Worm (Caenorhabditis elegans): ENCODE results near the gene srv-10.

The srv-10 gene

ce11 chrV:13387472-13387871 is 36.2 kb upstream of the srv-10 start:
- TF ChIP-seq madf-8 (GFP tag; conservative IDR thresholded peaks at IDR 0.05) (no peak), lag-1 (GFP tag; IDR thresholded peaks at IDR 0.05) (no peak), F49E8.2 (tag; optimal IDR thresholded peaks at IDR 0.05; ENCODE audit: insufficient read depth) (no peak), rec-8 (tag; optimal IDR thresholded peaks at IDR 0.05) (no peak), B0261.1 (tag; optimal IDR thresholded peaks at IDR 0.05) (no peak), K12H6.12 (tag; optimal IDR thresholded peaks at IDR 0.05) (no peak)

DNA sequence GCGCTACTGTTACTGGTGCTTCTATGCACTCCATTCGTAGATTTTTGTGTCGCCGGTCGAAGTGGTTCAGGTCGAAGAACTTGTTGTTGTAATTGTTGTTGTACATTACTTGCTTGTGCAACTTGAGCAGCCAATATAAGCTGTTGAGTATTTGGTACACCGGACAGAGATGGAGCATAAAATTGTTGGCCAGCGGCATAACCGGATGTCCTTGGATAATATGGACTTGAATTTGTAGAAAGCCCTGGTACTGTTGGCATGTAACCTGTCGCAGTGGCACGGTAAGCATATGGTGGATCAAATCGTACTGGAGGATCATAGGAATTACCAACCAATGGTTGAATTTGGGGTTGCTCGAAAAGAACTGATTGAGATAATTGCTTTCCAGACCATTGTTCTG is 34.7 kb upstream of the srv-10 start:
- TF ChIP-seq ztf-6 (GFP tag; IDR thresholded peaks at IDR 0.05), result no peak
- no peak for TF ChIP-seq pha-4 (tag; optimal IDR thresholded peaks at IDR 0.05)

- TF ChIP-seq bed-2 (GFP tag; IDR thresholded peaks at IDR 0.05) (no peak), let-607 (tag; optimal IDR thresholded peaks at IDR 0.05) (no peak), hsf-1 (GFP tag; IDR thresholded peaks at IDR 0.05) (no peak), nfya-1 (tag; optimal IDR thresholded peaks at IDR 0.05; ENCODE audit: borderline replicate concordance, insufficient read depth) (no peak), mes-4 (tag; optimal IDR thresholded peaks at IDR 0.05) (no peak), sptf-2 (GFP tag; optimal IDR thresholded peaks at IDR 0.05) (no peak), nfyb-1 (GFP tag; IDR thresholded peaks at IDR 0.05) (no peak), Y53G8AR.9 (GFP tag; conservative IDR thresholded peaks at IDR 0.05) (no peak), ceh-91 (GFP tag; IDR thresholded peaks at IDR 0.05) (no peak)
These were observed 34.3 kb upstream of the srv-10 start for ce11 chrV:13389454-13389853.

ce11 chrV:13390936-13391335 is 32.8 kb upstream of the srv-10 start:
- TF ChIP-seq snpc-1.1 (tag; optimal IDR thresholded peaks at IDR 0.05; ENCODE audit: insufficient read depth) (no peak), nhr-27 (tag; optimal IDR thresholded peaks at IDR 0.05) (no peak), ekl-4 (GFP tag; IDR thresholded peaks at IDR 0.05) (no peak), nfyb-1 (GFP tag; IDR thresholded peaks at IDR 0.05) (no peak), repo-1 (tag; optimal IDR thresholded peaks at IDR 0.05) (no peak)

DNA sequence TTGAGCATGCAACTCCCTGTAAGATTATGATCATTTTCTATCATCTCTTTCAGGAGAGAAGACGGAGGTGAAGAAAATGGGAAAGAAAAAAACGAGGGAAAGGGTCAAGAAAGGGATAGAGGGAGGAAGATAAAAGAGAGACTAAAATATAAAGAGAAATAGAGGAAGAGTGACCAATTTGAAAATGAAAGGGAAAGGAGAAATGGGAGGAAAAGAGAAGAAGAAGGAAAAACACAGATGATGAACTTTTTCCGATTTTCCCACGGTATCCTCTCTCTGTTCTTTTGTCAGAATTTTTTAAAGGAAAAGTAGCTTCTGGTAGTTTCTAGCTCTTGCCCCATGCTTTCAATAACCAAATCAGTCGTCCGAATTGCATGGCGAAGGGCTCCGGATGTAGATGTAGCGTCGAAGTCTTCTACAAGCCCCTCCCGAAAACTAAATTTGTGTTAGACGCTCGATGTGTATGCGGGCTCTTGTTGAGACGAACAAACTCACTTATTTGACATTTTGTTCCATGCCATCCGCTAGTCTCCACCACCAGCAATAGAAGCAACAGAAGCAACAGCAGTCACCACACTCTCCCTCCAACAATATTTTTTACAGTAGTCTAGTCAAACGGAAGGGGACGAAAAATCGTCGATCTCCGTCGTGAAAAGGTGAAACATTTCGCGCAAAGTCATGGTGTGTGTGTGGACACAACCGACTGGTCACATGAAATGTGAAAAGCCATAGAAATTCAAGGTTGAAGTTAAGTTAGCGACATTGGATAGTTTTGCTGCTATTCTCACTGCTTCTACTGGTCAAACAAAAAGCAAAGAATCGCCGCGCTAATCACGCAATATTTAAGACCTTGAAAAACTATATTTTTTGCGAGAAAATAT is 32.1 kb upstream of the srv-10 start, which contains the start of gene somi-1:
TSS of gene somi-1 (minus strand) at position 18 of the 881 bp plus-strand sequence.
- TF ChIP-seq ztf-25 (GFP tag; IDR thresholded peaks at IDR 0.05) (0 out of 2 replicates have a peak, but pooled peaks have one; percentile 43), D2030.7 (GFP tag; IDR thresholded peaks at IDR 0.05) (no peak), somi-1 (GFP tag; optimal IDR thresholded peaks at IDR 0.05) (peak; percentile 64), lin-35 (GFP tag; optimal IDR thresholded peaks at IDR 0.05) (no peak)

ce11 chrV:13393333-13393803 is 30.3 kb upstream of the srv-10 start:
- TF ChIP-seq snpc-3.4 (tag; optimal IDR thresholded peaks at IDR 0.05) (no peak), rcor-1 (GFP tag; IDR thresholded peaks at IDR 0.05) (no peak), mel-28 (tag; optimal IDR thresholded peaks at IDR 0.05; ENCODE audit: borderline replicate concordance) (no peak), ceh-40 (GFP tag; IDR thresholded peaks at IDR 0.05) (no peak), let-607 (tag; optimal IDR thresholded peaks at IDR 0.05) (no peak), sptf-2 (GFP tag; optimal IDR thresholded peaks at IDR 0.05) (no peak), zfh-2 (GFP tag; conservative IDR thresholded peaks at IDR 0.05) (peak; percentile 91), F55B11.4 (tag; optimal IDR thresholded peaks at IDR 0.05; ENCODE audit: borderline replicate concordance, insufficient read depth) (no peak), nhr-90 (tag; optimal IDR thresholded peaks at IDR 0.05) (no peak), hrde-1 (tag; optimal IDR thresholded peaks at IDR 0.05; ENCODE audit: borderline replicate concordance) (no peak), pha-4 (tag; optimal IDR thresholded peaks at IDR 0.05) (no peak), him-1 (tag; optimal IDR thresholded peaks at IDR 0.05) (no peak), attf-3 (GFP tag; conservative IDR thresholded peaks at IDR 0.05) (no peak), ekl-4 (GFP tag; IDR thresholded peaks at IDR 0.05) (no peak), somi-1 (GFP tag; optimal IDR thresholded peaks at IDR 0.05) (peak; percentile 53), nhr-179 (tag; optimal IDR thresholded peaks at IDR 0.05) (no peak), pbrm-1 (GFP tag; IDR thresholded peaks at IDR 0.05) (no peak)

Measured in whole organism, young adult.